Worm (Caenorhabditis elegans) whole organism, mixed stage, embryonic: ENCODE results near the gene W10G6.6.
A peak's percentile ranks its signal among the peaks of the same experiment; 100 is the strongest.
"Not testable (repeated sequence)": the region's sequence is repeated elsewhere in the genome, so short reads cannot be mapped to it uniquely, and the experiment has no call there.

ENCODE experiments used
- M03D4.4 ChIP-seq: sonication (generic microtip); optimal IDR thresholded peaks from 2 replicates; lab custom pipeline; 2017; ENCODE audit warnings: mild to moderate bottlenecking, missing genetic modification characterization, missing compliant biosample characterization
- bed-3 ChIP-seq: fragments of 200-800 bp; sonication (Bioruptor generic); optimal IDR thresholded peaks from 3 replicates; lab custom pipeline; 2018; ENCODE audit warnings: mild to moderate bottlenecking, missing genetic modification characterization, moderate library complexity, missing compliant biosample characterization
- blmp-1 ChIP-seq: fragments of 150-350 bp; optimal IDR thresholded peaks from 2 replicates; lab custom pipeline; 2014; ENCODE audit warnings: missing biosample characterization, missing genetic modification characterization
- ceh-39 ChIP-seq: fragments of 150-350 bp; optimal IDR thresholded peaks from 2 replicates; lab custom pipeline; 2014; ENCODE audit warnings: missing biosample characterization, missing genetic modification characterization
- ceh-83 ChIP-seq: fragments of 200-800 bp; sonication (Bioruptor generic); optimal IDR thresholded peaks from 2 replicates; lab custom pipeline; 2018; ENCODE audit warnings: mild to moderate bottlenecking, missing genetic modification characterization, missing compliant biosample characterization
- cnd-1 ChIP-seq: fragments of 200-800 bp; sonication (Bioruptor generic); optimal IDR thresholded peaks from 2 replicates; lab custom pipeline; 2018; ENCODE audit warnings: mild to moderate bottlenecking, missing genetic modification characterization, missing compliant biosample characterization
- drap-1 ChIP-seq: fragments of 200-800 bp; sonication (Bioruptor generic); optimal IDR thresholded peaks from 3 replicates; lab custom pipeline; 2018; ENCODE audit warnings: mild to moderate bottlenecking, missing genetic modification characterization, missing compliant biosample characterization
- elt-1 ChIP-seq: sonication (generic microtip); optimal IDR thresholded peaks from 2 replicates; lab custom pipeline; 2017; ENCODE audit warnings: missing genetic modification characterization, mild to moderate bottlenecking, missing compliant biosample characterization, antibody characterized with exemption, moderate library complexity, borderline replicate concordance; ENCODE audit not compliant: insufficient read depth
- elt-3 ChIP-seq: fragments of 150-350 bp; optimal IDR thresholded peaks from 2 replicates; lab custom pipeline; 2014; ENCODE audit warnings: missing biosample characterization, missing genetic modification characterization
- flh-1 ChIP-seq: fragments of 200-800 bp; sonication (Bioruptor generic); optimal IDR thresholded peaks from 2 replicates; lab custom pipeline; 2018; ENCODE audit warnings: mild to moderate bottlenecking, missing genetic modification characterization, moderate library complexity, missing compliant biosample characterization
- ham-2 ChIP-seq: fragments of 200-800 bp; sonication (Bioruptor generic); optimal IDR thresholded peaks from 2 replicates; lab custom pipeline; 2018; ENCODE audit warnings: mild to moderate bottlenecking, missing genetic modification characterization, missing compliant biosample characterization
- hlh-1 ChIP-seq: fragments of 150-350 bp; optimal IDR thresholded peaks from 2 replicates; lab custom pipeline; 2014; ENCODE audit warnings: missing biosample characterization, missing genetic modification reagents, missing genetic modification characterization
- lin-13 ChIP-seq: fragments of 150-350 bp; optimal IDR thresholded peaks from 2 replicates; lab custom pipeline; 2014; ENCODE audit warnings: missing biosample characterization, missing genetic modification characterization
- lin-32 ChIP-seq: fragments of 200-800 bp; sonication (Bioruptor generic); optimal IDR thresholded peaks from 2 replicates; lab custom pipeline; 2018; ENCODE audit warnings: mild to moderate bottlenecking, missing genetic modification characterization, missing compliant biosample characterization
- lsy-2 ChIP-seq: fragments of 150-350 bp; optimal IDR thresholded peaks from 2 replicates; lab custom pipeline; 2014; ENCODE audit warnings: missing biosample characterization, missing genetic modification characterization
- mab-5 ChIP-seq: fragments of 150-350 bp; optimal IDR thresholded peaks from 2 replicates; lab custom pipeline; 2014; ENCODE audit warnings: missing biosample characterization, missing genetic modification characterization
- mep-1 ChIP-seq: fragments of 150-350 bp; optimal IDR thresholded peaks from 2 replicates; lab custom pipeline; 2017; ENCODE audit warnings: missing biosample characterization, missing genetic modification reagents, missing genetic modification characterization, inconsistent platforms
- mls-2 ChIP-seq: sonication (generic microtip); optimal IDR thresholded peaks from 2 replicates; lab custom pipeline; 2016; ENCODE audit warnings: mild to moderate bottlenecking, missing genetic modification characterization, moderate library complexity, missing compliant biosample characterization
- nhr-2 ChIP-seq: fragments of 150-350 bp; optimal IDR thresholded peaks from 2 replicates; lab custom pipeline; 2014; ENCODE audit warnings: missing biosample characterization, missing genetic modification characterization
- nhr-237 ChIP-seq: fragments of 150-350 bp; optimal IDR thresholded peaks from 2 replicates; lab custom pipeline; 2014; ENCODE audit warnings: missing biosample characterization, missing genetic modification characterization
- nhr-28 ChIP-seq: fragments of 150-350 bp; optimal IDR thresholded peaks from 2 replicates; lab custom pipeline; 2014; ENCODE audit warnings: missing biosample characterization, missing genetic modification characterization
- nhr-76 ChIP-seq: sonication (generic microtip); optimal IDR thresholded peaks from 2 replicates; lab custom pipeline; 2017; ENCODE audit warnings: missing biosample characterization, missing genetic modification characterization
- pha-4 ChIP-seq: fragments of 150-350 bp; optimal IDR thresholded peaks from 2 replicates; lab custom pipeline; 2018; ENCODE audit warnings: missing biosample characterization, missing genetic modification reagents, missing genetic modification characterization
- sem-2 ChIP-seq: fragments of 200-800 bp; sonication (Bioruptor generic); optimal IDR thresholded peaks from 2 replicates; lab custom pipeline; 2018; ENCODE audit warnings: mild to moderate bottlenecking, missing genetic modification characterization, missing compliant biosample characterization
- sptf-1 ChIP-seq: sonication (generic microtip); optimal IDR thresholded peaks from 2 replicates; lab custom pipeline; 2017; ENCODE audit warnings: mild to moderate bottlenecking, missing genetic modification characterization, moderate library complexity, missing compliant biosample characterization
- tbx-8 ChIP-seq: fragments of 200-800 bp; sonication (Bioruptor generic); optimal IDR thresholded peaks from 2 replicates; lab custom pipeline; 2018; ENCODE audit warnings: mild to moderate bottlenecking, missing genetic modification characterization, moderate library complexity, missing compliant biosample characterization
- unc-39 ChIP-seq: fragments of 150-350 bp; optimal IDR thresholded peaks from 2 replicates; lab custom pipeline; 2014; ENCODE audit warnings: missing biosample characterization, missing genetic modification characterization
- unc-62 ChIP-seq: fragments of 150-350 bp; optimal IDR thresholded peaks from 2 replicates; lab custom pipeline; 2014; ENCODE audit warnings: missing biosample characterization, missing genetic modification reagents, missing genetic modification characterization
- ztf-11 ChIP-seq: fragments of 150-350 bp; optimal IDR thresholded peaks from 2 replicates; lab custom pipeline; 2014; ENCODE audit warnings: missing biosample characterization, missing genetic modification characterization

Gene W10G6.6

DNA sequence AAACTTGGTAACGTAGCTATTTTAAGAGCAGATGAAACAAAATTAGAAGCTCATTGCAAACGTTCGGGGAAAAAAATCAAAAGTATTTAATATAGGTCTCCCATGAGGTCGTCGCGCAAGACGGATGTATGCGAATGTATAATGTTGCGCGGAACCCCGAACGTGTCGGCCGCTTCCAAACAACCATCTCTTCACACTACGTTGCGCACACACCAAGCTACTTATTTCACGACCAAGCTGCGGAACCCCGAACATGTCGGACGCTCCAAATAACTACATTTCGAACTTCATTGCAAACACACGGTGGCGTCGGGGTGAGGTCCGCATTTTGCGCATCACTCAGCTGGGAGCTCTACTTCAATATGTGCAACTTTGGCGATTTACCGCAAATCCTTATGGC is 7.9 kb upstream of the W10G6.6 start:
- TF ChIP-seq ham-2 (GFP tag; lab: Kevin White, UChicago) = no peak
- TF ChIP-seq elt-1 (tag; lab: Kevin White, UChicago) = no peak
- no peak for TF ChIP-seq M03D4.4 (tag; lab: Kevin White, UChicago)
- no peak for TF ChIP-seq nhr-28 (tag; lab: Kevin White, UChicago)
- no peak for TF ChIP-seq mab-5 (tag; lab: Kevin White, UChicago)
- no peak for TF ChIP-seq mep-1 (tag; lab: Kevin White, UChicago)
- no peak for TF ChIP-seq nhr-237 (tag; lab: Kevin White, UChicago)
- no peak for TF ChIP-seq sem-2
- TF ChIP-seq blmp-1 (tag; lab: Kevin White, UChicago) = no peak
- no peak for TF ChIP-seq nhr-76
- TF ChIP-seq elt-3 = no peak
- no peak for TF ChIP-seq lin-32 (GFP tag; lab: Kevin White, UChicago)
- TF ChIP-seq drap-1 (GFP tag; lab: Kevin White, UChicago) = no peak

DNA sequence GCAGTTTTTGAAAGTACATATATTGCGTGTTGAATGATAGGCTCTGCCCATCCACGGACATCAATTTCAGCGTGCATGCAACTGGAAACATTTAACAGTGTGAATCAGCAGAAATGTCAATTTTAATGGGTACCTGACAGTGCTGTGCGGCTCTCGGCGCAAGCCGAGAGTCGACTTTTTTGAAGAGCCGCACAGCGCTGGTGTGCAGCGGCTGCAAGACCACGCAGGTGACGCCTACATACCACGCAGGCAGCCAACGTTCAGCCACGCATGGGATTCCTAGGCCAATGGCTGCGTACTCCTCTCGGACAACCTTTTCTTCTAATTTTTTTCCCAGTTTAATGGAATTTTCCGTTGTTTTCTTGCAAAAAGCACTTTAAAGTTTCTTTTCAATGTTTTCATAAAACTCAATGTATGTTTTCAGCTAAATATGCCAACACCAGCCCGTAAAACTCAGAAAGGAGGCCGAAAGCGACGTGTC is 5.8 kb downstream of the W10G6.6 start, which contains the start of gene W10G6.1:
Gene W10G6.1 (plus strand): TSS at position 431 of the 481 bp plus-strand sequence.
- no peak for TF ChIP-seq lin-13 (tag; lab: Kevin White, UChicago)
- TF ChIP-seq nhr-28 (tag; lab: Kevin White, UChicago) = no peak
- no peak for TF ChIP-seq nhr-76
- TF ChIP-seq cnd-1 = no peak
- TF ChIP-seq ztf-11 (tag; lab: Kevin White, UChicago) = no peak
- no peak for TF ChIP-seq tbx-8 (GFP tag; lab: Kevin White, UChicago)
- TF ChIP-seq hlh-1 (tag; lab: Kevin White, UChicago) = no peak
- no peak for TF ChIP-seq pha-4
- no peak for TF ChIP-seq flh-1 (GFP tag; lab: Kevin White, UChicago)
- no peak for TF ChIP-seq lin-32 (GFP tag; lab: Kevin White, UChicago)
- TF ChIP-seq ceh-39 = no peak
- TF ChIP-seq elt-3 = no peak
- TF ChIP-seq nhr-237 (tag; lab: Kevin White, UChicago) = no peak
- TF ChIP-seq ceh-83 = no peak
- TF ChIP-seq drap-1 (GFP tag; lab: Kevin White, UChicago) = no peak
- TF ChIP-seq, all 35 proteins: peak for 0

DNA sequence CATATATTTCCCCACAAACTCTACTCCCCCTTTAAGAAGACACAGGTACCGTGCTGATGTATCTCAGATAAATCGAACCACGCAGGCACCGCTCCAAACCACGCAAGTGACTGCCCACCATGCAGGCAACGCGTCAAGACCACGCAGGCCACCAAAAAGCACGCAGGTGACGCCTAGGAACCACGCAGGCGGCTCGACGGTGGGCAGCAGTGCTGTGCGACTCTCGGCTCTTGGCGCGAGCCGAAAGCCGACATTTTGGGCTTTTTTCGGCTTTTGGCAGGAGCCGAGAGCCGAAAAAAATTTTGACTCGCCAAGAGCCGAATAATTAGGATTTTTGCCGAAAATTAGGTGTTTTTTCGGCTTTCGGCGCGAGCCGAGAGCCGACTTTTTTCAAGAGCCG is 7.5 kb downstream of the W10G6.6 start:
- no peak for TF ChIP-seq unc-62 (GFP tag; lab: Kevin White, UChicago)
- TF ChIP-seq ceh-83 = no peak
- no peak for TF ChIP-seq M03D4.4 (tag; lab: Kevin White, UChicago)
- no peak for TF ChIP-seq sptf-1 (tag; lab: Kevin White, UChicago)
- TF ChIP-seq nhr-2 (tag; lab: Kevin White, UChicago) = no peak
- TF ChIP-seq elt-1 (tag; lab: Kevin White, UChicago) = no peak
- TF ChIP-seq mls-2 (tag; lab: Kevin White, UChicago) = no peak
- no peak for TF ChIP-seq blmp-1 (tag; lab: Kevin White, UChicago)

DNA sequence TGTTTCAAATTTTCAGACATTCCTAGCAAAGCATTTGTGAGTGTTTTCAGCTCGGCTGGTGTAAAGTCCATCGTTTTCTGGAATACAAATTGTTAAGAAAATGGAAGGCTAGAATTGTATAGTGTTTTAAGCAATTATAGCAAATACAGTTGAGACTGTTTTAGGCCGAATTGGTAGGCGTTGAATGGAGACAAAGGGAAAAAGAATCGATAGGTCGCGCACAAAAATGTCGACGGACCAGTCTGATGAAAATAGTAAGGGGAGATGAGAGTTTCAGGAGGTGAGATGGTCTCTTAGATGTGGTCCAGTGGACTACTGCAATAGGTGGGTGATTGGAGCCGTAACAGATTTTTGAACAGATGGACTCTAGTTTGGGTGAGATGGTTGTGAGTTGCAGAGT is 10.0 kb downstream of the W10G6.6 start:
- TF ChIP-seq ceh-39 = peak; percentile 92
- no peak for TF ChIP-seq mls-2 (tag; lab: Kevin White, UChicago)
- TF ChIP-seq ztf-11 (tag; lab: Kevin White, UChicago) = no peak

DNA sequence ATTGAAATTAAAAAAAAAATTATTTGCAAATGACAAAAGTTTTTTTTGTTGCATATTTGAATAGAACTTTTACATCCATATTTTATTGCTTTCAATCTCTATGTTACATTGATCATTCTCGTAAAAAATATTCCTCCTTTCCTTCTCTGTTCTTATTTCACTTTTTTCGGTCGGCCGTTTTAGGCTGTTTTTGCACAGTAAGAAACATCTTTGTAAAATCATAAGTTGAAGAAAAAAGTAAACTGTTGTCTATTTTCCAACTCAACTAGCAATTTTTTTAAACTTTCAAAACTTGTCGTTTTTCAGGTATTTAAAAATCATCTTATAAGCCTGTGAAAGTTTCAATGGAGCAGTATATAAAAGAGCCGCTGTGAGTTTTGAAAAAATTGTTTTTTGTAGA is 22.0 kb downstream of the W10G6.6 start, which contains the start of gene F23A7.5:
Gene F23A7.5 (plus strand): TSS at position 301 of the 400 bp plus-strand sequence.
- TF ChIP-seq mls-2 (tag; lab: Kevin White, UChicago) (no peak), sem-2 (no peak), elt-1 (tag; lab: Kevin White, UChicago) (no peak), ceh-39 (no peak), unc-39 (tag; lab: Kevin White, UChicago) (no peak), mab-5 (tag; lab: Kevin White, UChicago) (no peak), ceh-83 (no peak), lsy-2 (no peak), bed-3 (GFP tag; lab: Kevin White, UChicago) (no peak)

DNA sequence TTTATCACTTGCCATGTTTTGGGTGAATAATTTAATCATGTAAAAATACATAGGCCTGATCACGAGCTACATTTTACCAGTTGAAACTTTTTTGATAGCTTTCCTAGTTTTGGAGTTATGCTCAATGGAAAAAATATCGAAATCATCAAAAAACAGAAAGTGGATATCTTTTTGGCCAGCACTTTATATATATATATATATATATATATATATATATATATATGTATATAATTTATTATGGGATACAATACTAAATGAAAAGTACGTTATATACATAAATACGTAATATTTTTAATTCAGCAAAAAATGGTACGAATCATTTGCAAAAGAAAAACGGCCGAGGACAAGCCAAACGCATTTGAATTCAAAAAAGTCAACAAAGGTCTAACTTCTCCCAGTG is 30.9 kb downstream of the W10G6.6 start, which contains the start of gene F23A7.3:
Gene F23A7.3 (plus strand): TSS at position 301 of the 400 bp plus-strand sequence.
- not testable (repeated sequence) for TF ChIP-seq ham-2 (GFP tag; lab: Kevin White, UChicago); ceh-39; drap-1 (GFP tag; lab: Kevin White, UChicago)
